Fruit fly (Drosophila melanogaster) whole organism, prepupa: ENCODE data around the gene CG11816.

Experiments
- CG10631 ChIP-seq: fragments of 200-800 bp; sonication (Bioruptor generic); optimal IDR thresholded peaks from 2 replicates; lab custom pipeline; 2016; ENCODE audit warnings: missing biosample characterization, missing genetic modification characterization
- CG10669 ChIP-seq: fragments of 200-800 bp; sonication (Bioruptor generic); optimal IDR thresholded peaks from 3 replicates; lab custom pipeline; 2018; ENCODE audit warnings: missing biosample characterization, mild to moderate bottlenecking, missing genetic modification characterization, moderate library complexity
- CG11294 ChIP-seq: fragments of 200-800 bp; sonication (Bioruptor generic); IDR thresholded peaks from 2 replicates; pipeline ENCODE4 v1.3.6; 2022; ENCODE audit warnings: missing biosample characterization, missing genetic modification characterization
- CG11762 ChIP-seq: fragments of 200-800 bp; sonication (Bioruptor generic); optimal IDR thresholded peaks from 3 replicates; lab custom pipeline; 2016; ENCODE audit warnings: missing biosample characterization, missing genetic modification characterization; ENCODE audit not compliant: insufficient read depth
- CG11902 ChIP-seq: fragments of 200-800 bp; sonication (Bioruptor generic); optimal IDR thresholded peaks from 3 replicates; lab custom pipeline; 2016; ENCODE audit warnings: missing biosample characterization, missing genetic modification characterization
- CG15336 ChIP-seq: fragments of 200-800 bp; sonication (Bioruptor generic); IDR thresholded peaks from 2 replicates; pipeline ENCODE4 v1.3.6; 2022; ENCODE audit warnings: missing biosample characterization, missing genetic modification characterization
- CG1621 ChIP-seq: fragments of 200-800 bp; sonication (Bioruptor generic); optimal IDR thresholded peaks from 3 replicates; lab custom pipeline; 2018; ENCODE audit warnings: missing biosample characterization, mild to moderate bottlenecking, missing genetic modification characterization
- CG16779 ChIP-seq: fragments of 200-800 bp; sonication (Bioruptor generic); optimal IDR thresholded peaks from 3 replicates; lab custom pipeline; 2017; ENCODE audit warnings: missing biosample characterization, mild to moderate bottlenecking, missing genetic modification characterization
- CG3032 ChIP-seq: fragments of 200-800 bp; optimal IDR thresholded peaks from 2 replicates; lab custom pipeline; 2019; ENCODE audit warnings: missing biosample characterization, mild to moderate bottlenecking, missing genetic modification characterization, moderate library complexity
- CG32006 ChIP-seq: fragments of 200-800 bp; sonication (Bioruptor generic); optimal IDR thresholded peaks from 3 replicates; lab custom pipeline; 2017; ENCODE audit warnings: missing biosample characterization, mild to moderate bottlenecking, missing genetic modification characterization
- CG34406 ChIP-seq: fragments of 200-800 bp; sonication (Bioruptor generic); optimal IDR thresholded peaks from 3 replicates; lab custom pipeline; 2016; ENCODE audit warnings: missing biosample characterization, missing genetic modification characterization
- CG3919 ChIP-seq: fragments of 200-800 bp; sonication (Bioruptor generic); optimal IDR thresholded peaks from 3 replicates; lab custom pipeline; 2016; ENCODE audit warnings: missing biosample characterization, missing genetic modification characterization
- CG6163 ChIP-seq: fragments of 200-800 bp; sonication (Bioruptor generic); IDR thresholded peaks from 3 replicates; pipeline ENCODE4 v1.3.6; 2022; ENCODE audit warnings: missing biosample characterization, missing genetic modification characterization
- CG6276 ChIP-seq: fragments of 200-800 bp; sonication (Bioruptor generic); optimal IDR thresholded peaks from 2 replicates; lab custom pipeline; 2017; ENCODE audit warnings: missing biosample characterization, mild to moderate bottlenecking, missing genetic modification characterization
- CG6792 ChIP-seq: fragments of 200-800 bp; sonication (Bioruptor generic); optimal IDR thresholded peaks from 3 replicates; lab custom pipeline; 2016; ENCODE audit warnings: missing biosample characterization, missing genetic modification characterization
- CG6808 ChIP-seq: fragments of 200-800 bp; sonication (Bioruptor generic); optimal IDR thresholded peaks from 3 replicates; lab custom pipeline; 2017; ENCODE audit warnings: missing biosample characterization, missing genetic modification characterization, mild to moderate bottlenecking, moderate library complexity, missing genetic modification reagents
- CG6854 ChIP-seq: fragments of 200-800 bp; sonication (Bioruptor generic); optimal IDR thresholded peaks from 2 replicates; lab custom pipeline; 2017; ENCODE audit warnings: missing biosample characterization, mild to moderate bottlenecking, missing genetic modification characterization
- CG7368 ChIP-seq: fragments of 200-800 bp; sonication (Bioruptor generic); optimal IDR thresholded peaks from 3 replicates; lab custom pipeline; 2016; ENCODE audit warnings: missing biosample characterization, missing genetic modification characterization
- CG8319 ChIP-seq: fragments of 200-800 bp; sonication (Bioruptor generic); optimal IDR thresholded peaks from 3 replicates; lab custom pipeline; 2016; ENCODE audit warnings: missing biosample characterization, missing genetic modification characterization
- CG8632 ChIP-seq: fragments of 200-800 bp; sonication (Bioruptor generic); optimal IDR thresholded peaks from 3 replicates; lab custom pipeline; 2016; ENCODE audit warnings: missing biosample characterization, missing genetic modification characterization
- CG9139 ChIP-seq: fragments of 200-800 bp; sonication (Bioruptor generic); optimal IDR thresholded peaks from 3 replicates; lab custom pipeline; 2017; ENCODE audit warnings: missing biosample characterization, mild to moderate bottlenecking, missing genetic modification characterization
- Eip75B ChIP-seq: fragments of 200-800 bp; sonication (Bioruptor generic); optimal IDR thresholded peaks from 3 replicates; lab custom pipeline; 2016; ENCODE audit warnings: missing biosample characterization, missing genetic modification characterization
- Eip93F ChIP-seq: fragments of 200-800 bp; sonication (Bioruptor generic); optimal IDR thresholded peaks from 2 replicates; lab custom pipeline; 2016; ENCODE audit warnings: missing biosample characterization, mild to moderate bottlenecking, missing genetic modification characterization
- Ets21C ChIP-seq: fragments of 200-800 bp; sonication (Bioruptor generic); optimal IDR thresholded peaks from 3 replicates; lab custom pipeline; 2016; ENCODE audit warnings: missing biosample characterization, missing genetic modification characterization
- Ets96B ChIP-seq: fragments of 200-800 bp; optimal IDR thresholded peaks from 2 replicates; lab custom pipeline; 2019; ENCODE audit warnings: missing biosample characterization, mild to moderate bottlenecking, missing genetic modification characterization, moderate library complexity
- Gug ChIP-seq: fragments of 200-800 bp; sonication (Bioruptor generic); IDR thresholded peaks from 2 replicates; pipeline ENCODE4 v1.3.6; 2022; ENCODE audit warnings: missing biosample characterization, missing genetic modification characterization
- Hr38 ChIP-seq: sonication (Bioruptor generic); optimal IDR thresholded peaks from 2 replicates; lab custom pipeline; 2016; ENCODE audit warnings: missing biosample characterization, missing genetic modification characterization
- Hr39 ChIP-seq: fragments of 200-800 bp; sonication (Bioruptor generic); optimal IDR thresholded peaks from 2 replicates; lab custom pipeline; 2016; ENCODE audit warnings: missing biosample characterization, missing genetic modification characterization
- Hr4 ChIP-seq: fragments of 200-800 bp; sonication (Bioruptor generic); optimal IDR thresholded peaks from 3 replicates; lab custom pipeline; 2016; ENCODE audit warnings: missing biosample characterization, missing genetic modification characterization
- Lpt ChIP-seq: fragments of 200-800 bp; sonication (Bioruptor generic); optimal IDR thresholded peaks from 3 replicates; lab custom pipeline; 2016; ENCODE audit warnings: missing biosample characterization, missing genetic modification characterization
- Sox14 ChIP-seq: fragments of 200-800 bp; sonication (Bioruptor generic); optimal IDR thresholded peaks from 3 replicates; lab custom pipeline; 2016; ENCODE audit warnings: missing biosample characterization, missing genetic modification characterization
- Sox15 ChIP-seq: fragments of 200-800 bp; sonication (Bioruptor generic); optimal IDR thresholded peaks from 3 replicates; lab custom pipeline; 2016; ENCODE audit warnings: missing biosample characterization, missing genetic modification characterization
- achi ChIP-seq: fragments of 200-800 bp; sonication (Bioruptor generic); optimal IDR thresholded peaks from 3 replicates; lab custom pipeline; 2016; ENCODE audit warnings: missing biosample characterization, missing genetic modification characterization
- acj6 ChIP-seq: fragments of 200-800 bp; sonication (Bioruptor generic); optimal IDR thresholded peaks from 3 replicates; lab custom pipeline; 2016; ENCODE audit warnings: missing biosample characterization, missing genetic modification characterization
- cyc ChIP-seq: fragments of 200-800 bp; sonication (Bioruptor generic); optimal IDR thresholded peaks from 3 replicates; lab custom pipeline; 2016; ENCODE audit warnings: missing biosample characterization, missing genetic modification characterization
- dac ChIP-seq: fragments of 200-800 bp; sonication (Bioruptor generic); optimal IDR thresholded peaks from 2 replicates; lab custom pipeline; 2017; ENCODE audit warnings: missing biosample characterization, mild to moderate bottlenecking, missing genetic modification characterization
- dsx ChIP-seq: fragments of 200-800 bp; optimal IDR thresholded peaks from 3 replicates; lab custom pipeline; 2019; ENCODE audit warnings: missing biosample characterization, mild to moderate bottlenecking, missing genetic modification characterization, moderate library complexity; ENCODE audit not compliant: poor library complexity, severe bottlenecking
- eg ChIP-seq: fragments of 200-800 bp; sonication (Bioruptor generic); IDR thresholded peaks from 3 replicates; pipeline ENCODE4 v1.3.6; 2022; ENCODE audit warnings: missing biosample characterization, missing genetic modification characterization
- esn ChIP-seq: fragments of 200-800 bp; sonication (Bioruptor generic); optimal IDR thresholded peaks from 2 replicates; lab custom pipeline; 2016; ENCODE audit warnings: missing biosample characterization, mild to moderate bottlenecking, missing genetic modification characterization, moderate library complexity
- fd59A ChIP-seq: fragments of 200-800 bp; sonication (Bioruptor generic); optimal IDR thresholded peaks from 2 replicates; lab custom pipeline; 2017; ENCODE audit warnings: missing biosample characterization, mild to moderate bottlenecking, missing genetic modification characterization, missing genetic modification reagents
- fd85E ChIP-seq: fragments of 200-800 bp; sonication (Bioruptor generic); optimal IDR thresholded peaks from 3 replicates; lab custom pipeline; 2016; ENCODE audit warnings: missing biosample characterization, missing genetic modification characterization
- fkh ChIP-seq: fragments of 200-800 bp; sonication (Bioruptor generic); optimal IDR thresholded peaks from 3 replicates; lab custom pipeline; 2017; ENCODE audit warnings: missing biosample characterization, mild to moderate bottlenecking, missing genetic modification characterization, moderate library complexity
- lz ChIP-seq: fragments of 200-800 bp; sonication (Bioruptor generic); optimal IDR thresholded peaks from 3 replicates; lab custom pipeline; 2016; ENCODE audit warnings: missing biosample characterization, missing genetic modification characterization
- net ChIP-seq: fragments of 200-800 bp; sonication (Bioruptor generic); optimal IDR thresholded peaks from 3 replicates; lab custom pipeline; 2016; ENCODE audit warnings: missing biosample characterization, missing genetic modification characterization
- pdm3 ChIP-seq: fragments of 200-800 bp; sonication (Bioruptor generic); optimal IDR thresholded peaks from 3 replicates; lab custom pipeline; 2016; ENCODE audit warnings: missing biosample characterization, missing genetic modification characterization
- salr ChIP-seq, 2 experiments: fragments of 200-800 bp; sonication (Bioruptor generic); optimal IDR thresholded peaks; 3 replicates each; lab custom pipeline; 2016 to 2018; ENCODE audit warnings: missing biosample characterization in 2 of 2, missing genetic modification characterization in 2 of 2, mild to moderate bottlenecking in 1 of 2
- spab ChIP-seq: fragments of 200-800 bp; sonication (Bioruptor generic); optimal IDR thresholded peaks from 2 replicates; lab custom pipeline; 2017; ENCODE audit warnings: missing biosample characterization, mild to moderate bottlenecking, missing genetic modification characterization, missing genetic modification reagents
- ss ChIP-seq, 2 experiments: fragments of 200-800 bp; sonication (Bioruptor generic); optimal IDR thresholded peaks; 2 replicates in 1 of 2; 3 replicates in 1 of 2; lab custom pipeline; 2017 to 2018; ENCODE audit warnings: mild to moderate bottlenecking in 2 of 2, missing biosample characterization in 2 of 2, missing genetic modification characterization in 2 of 2, moderate library complexity in 1 of 2
- topi ChIP-seq: fragments of 200-800 bp; sonication (Bioruptor generic); optimal IDR thresholded peaks from 3 replicates; lab custom pipeline; 2016; ENCODE audit warnings: missing biosample characterization, missing genetic modification characterization
- vri ChIP-seq: fragments of 200-800 bp; sonication (Bioruptor generic); optimal IDR thresholded peaks from 3 replicates; lab custom pipeline; 2016; ENCODE audit warnings: missing biosample characterization, mild to moderate bottlenecking, missing genetic modification characterization

Gene CG11816

dm6 chrX:13563483-13564443, 8.2 kb upstream of the CG11816 start, which contains the start of the genes CG46311 and Tpst:
Gene CG46311 (plus strand): TSS chrX:13563823.
Gene Tpst (plus strand): TSS chrX:13563823.
- peak; percentile 65 for TF ChIP-seq CG6854 (GFP tag; lab: Kevin White, UChicago)
- peak; percentile 65 for TF ChIP-seq cyc (GFP tag; lab: Kevin White, UChicago)
- TF ChIP-seq dsx (GFP tag; lab: Kevin White, UChicago) = peak; percentile 99
- TF ChIP-seq vri (GFP tag; lab: Kevin White, UChicago) = no peak
- TF ChIP-seq Sox14 = peak; percentile 38
- no peak for TF ChIP-seq CG10631 (GFP tag; lab: Kevin White, UChicago)
- TF ChIP-seq fd59A (GFP tag; lab: Kevin White, UChicago) = no peak
- no peak for TF ChIP-seq CG7368 (GFP tag; lab: Kevin White, UChicago)
- TF ChIP-seq CG11294 (GFP tag; lab: Robert Waterston, UW) = no peak
- TF ChIP-seq pdm3 (GFP tag; lab: Kevin White, UChicago) = peak; percentile 50
- no peak for TF ChIP-seq Hr4 (GFP tag; lab: Kevin White, UChicago)
- no peak for TF ChIP-seq Lpt (GFP tag; lab: Kevin White, UChicago)
- TF ChIP-seq CG1621 (tag; lab: Kevin White, UChicago) = peak; percentile 27
- TF ChIP-seq fkh (GFP tag; lab: Kevin White, UChicago) = peak; percentile 47
- TF ChIP-seq lz = peak; percentile 68
- TF ChIP-seq Hr39 (GFP tag; lab: Kevin White, UChicago) = peak; percentile 63
- peak; percentile 19 for TF ChIP-seq Eip75B (GFP tag; lab: Kevin White, UChicago)
- TF ChIP-seq esn = peak; percentile 39
- no peak for TF ChIP-seq achi (GFP tag; lab: Kevin White, UChicago)
- peak; percentile 32 for TF ChIP-seq CG6808 (GFP tag; lab: Kevin White, UChicago)
- TF ChIP-seq CG8319 (GFP tag; lab: Kevin White, UChicago) = no peak
- TF ChIP-seq CG16779 = no peak
- TF ChIP-seq Ets21C (GFP tag; lab: Kevin White, UChicago) = no peak
- TF ChIP-seq CG34406 = no peak
- no peak for TF ChIP-seq Hr38 (GFP tag; lab: Kevin White, UChicago)
- no peak for TF ChIP-seq CG8632 (GFP tag; lab: Kevin White, UChicago)
- TF ChIP-seq dac (GFP tag; lab: Kevin White, UChicago) = no peak
- TF ChIP-seq CG9139 (GFP tag; lab: Kevin White, UChicago) = no peak
- TF ChIP-seq CG15336 (GFP tag; lab: Robert Waterston, UW) = peak; percentile 24; the same call in 1 of the 2 replicates
- peak; percentile 47; the same call in 1 of the 3 replicates for TF ChIP-seq eg (GFP tag; lab: Robert Waterston, UW)
- no peak for TF ChIP-seq CG11762
- TF ChIP-seq spab (GFP tag; lab: Kevin White, UChicago) = no peak
- no peak for TF ChIP-seq Eip93F (GFP tag; lab: Kevin White, UChicago)
- no peak for TF ChIP-seq CG11902
- peak; percentile 22 to 81 for TF ChIP-seq ss (GFP tag; optimal IDR thresholded peaks at IDR 0.05; lab: Kevin White, UChicago)
- TF ChIP-seq Sox15 (GFP tag; lab: Kevin White, UChicago) = no peak
- TF ChIP-seq Ets96B (tag; lab: Kevin White, UChicago) = no peak
- TF ChIP-seq CG6276 (GFP tag; lab: Kevin White, UChicago) = no peak
- peak; percentile 10 for TF ChIP-seq acj6 (GFP tag; lab: Kevin White, UChicago)
- TF ChIP-seq topi = peak; percentile 12
- TF ChIP-seq CG32006 = no peak
- TF ChIP-seq CG3919 (GFP tag; lab: Kevin White, UChicago) = peak; percentile 35
- TF ChIP-seq Gug (GFP tag; lab: Robert Waterston, UW) = no peak
- TF ChIP-seq CG3032 (tag; lab: Kevin White, UChicago) = peak; percentile 26
- TF ChIP-seq salr (GFP tag; optimal IDR thresholded peaks at IDR 0.05; lab: Kevin White, UChicago) = no peak
- peak; percentile 42 for TF ChIP-seq net (GFP tag; lab: Kevin White, UChicago)
- TF ChIP-seq CG6792 = no peak
- no peak for TF ChIP-seq fd85E
- TF ChIP-seq CG10669 = no peak
- no peak for TF ChIP-seq CG6163 (GFP tag; lab: Robert Waterston, UW)
